Fruit fly (Drosophila melanogaster): ENCODE results near the gene Kif19A.
A peak's percentile ranks its signal among the peaks of the same experiment; 100 is the strongest.

Gene Kif19A

dm6 chr3R:14081526-14081925, 36.7 kb downstream of the Kif19A start:
- TF ChIP-seq lola (GFP tag; optimal IDR thresholded peaks at IDR 0.05) (no peak), N (GFP tag; optimal IDR thresholded peaks at IDR 0.05) (no peak), psq (GFP tag; optimal IDR thresholded peaks at IDR 0.05) (no peak), Dfd (GFP tag; optimal IDR thresholded peaks at IDR 0.05) (peak; percentile 78), h (GFP tag; optimal IDR thresholded peaks at IDR 0.05) (no peak), ey (GFP tag; optimal IDR thresholded peaks at IDR 0.05) (no peak)

dm6 chr3R:14077026-14077425, 41.2 kb downstream of the Kif19A start:
- TF ChIP-seq dmrt93B (GFP tag; optimal IDR thresholded peaks at IDR 0.05) (no peak), psq (GFP tag; optimal IDR thresholded peaks at IDR 0.05) (peak; percentile 1), h (GFP tag; optimal IDR thresholded peaks at IDR 0.05) (peak; percentile 28), sage (GFP tag; optimal IDR thresholded peaks at IDR 0.05) (no peak), foxo (GFP tag; optimal IDR thresholded peaks at IDR 0.05) (peak in 1 of 2 experiments; percentile 21), HLH106 (tag; optimal IDR thresholded peaks at IDR 0.05) (peak; percentile 18), Dif (GFP tag; optimal IDR thresholded peaks at IDR 0.05; ENCODE audit: partially characterized antibody) (no peak), fru (GFP tag; optimal IDR thresholded peaks at IDR 0.05) (peak; percentile 39)

- TF ChIP-seq Abd-B (GFP tag; optimal IDR thresholded peaks at IDR 0.05) (no peak), foxo (GFP tag; optimal IDR thresholded peaks at IDR 0.05) (peak in 1 of 2 experiments; percentile 11), rgr (GFP tag; optimal IDR thresholded peaks at IDR 0.05) (peak; percentile 19), dmrt93B (GFP tag; optimal IDR thresholded peaks at IDR 0.05) (peak; percentile 1), HLH106 (tag; optimal IDR thresholded peaks at IDR 0.05) (no peak), Dif (GFP tag; optimal IDR thresholded peaks at IDR 0.05; ENCODE audit: partially characterized antibody) (no peak), Myc (optimal IDR thresholded peaks at IDR 0.05) (no peak), OdsH (GFP tag; optimal IDR thresholded peaks at IDR 0.05) (peak; percentile 21), woc (GFP tag; optimal IDR thresholded peaks at IDR 0.05) (no peak), fru (GFP tag; optimal IDR thresholded peaks at IDR 0.05) (no peak)
Measured at dm6 chr3R:14070664-14071063, 47.6 kb downstream of the Kif19A start.

dm6 chr3R:14070096-14070495, 48.2 kb downstream of the Kif19A start:
- TF ChIP-seq ey (GFP tag; optimal IDR thresholded peaks at IDR 0.05) = no peak
- no peak for TF ChIP-seq Hnf4 (GFP tag; optimal IDR thresholded peaks at IDR 0.05)
- no peak for TF ChIP-seq CG32264 (GFP tag; optimal IDR thresholded peaks at IDR 0.05)

- TF ChIP-seq brk (GFP tag; optimal IDR thresholded peaks at IDR 0.05) = no peak
- TF ChIP-seq Sp1 (GFP tag; optimal IDR thresholded peaks at IDR 0.05) = no peak
- no peak for TF ChIP-seq rgr (GFP tag; optimal IDR thresholded peaks at IDR 0.05)
- no peak for TF ChIP-seq Dif (GFP tag; optimal IDR thresholded peaks at IDR 0.05; ENCODE audit: partially characterized antibody)
- no peak for TF ChIP-seq Rel (GFP tag; optimal IDR thresholded peaks at IDR 0.05)
- TF ChIP-seq Rel (tag; optimal IDR thresholded peaks at IDR 0.05) = peak; percentile 91
- TF ChIP-seq h (GFP tag; optimal IDR thresholded peaks at IDR 0.05) = peak; percentile 17
- TF ChIP-seq fru (GFP tag; optimal IDR thresholded peaks at IDR 0.05) = no peak
- TF ChIP-seq sv (GFP tag; optimal IDR thresholded peaks at IDR 0.05) = no peak
- no peak for TF ChIP-seq woc (GFP tag; optimal IDR thresholded peaks at IDR 0.05)
- TF ChIP-seq br (GFP tag; optimal IDR thresholded peaks at IDR 0.05) = peak; percentile 4
- TF ChIP-seq GATAd (GFP tag; optimal IDR thresholded peaks at IDR 0.05) = no peak
- TF ChIP-seq psq (GFP tag; optimal IDR thresholded peaks at IDR 0.05) = no peak
- no peak for TF ChIP-seq dmrt93B (GFP tag; optimal IDR thresholded peaks at IDR 0.05)
Measured at dm6 chr3R:14067904-14068636, 50.2 kb downstream of the Kif19A start.

- no peak for TF ChIP-seq fru (GFP tag; optimal IDR thresholded peaks at IDR 0.05)
Measured at dm6 chr3R:14065241-14065640, 53.0 kb downstream of the Kif19A start.

All from whole organism, wandering third instar larva.